Worm (Caenorhabditis elegans): ENCODE measurements around the gene str-230.

str-230 gene

DNA sequence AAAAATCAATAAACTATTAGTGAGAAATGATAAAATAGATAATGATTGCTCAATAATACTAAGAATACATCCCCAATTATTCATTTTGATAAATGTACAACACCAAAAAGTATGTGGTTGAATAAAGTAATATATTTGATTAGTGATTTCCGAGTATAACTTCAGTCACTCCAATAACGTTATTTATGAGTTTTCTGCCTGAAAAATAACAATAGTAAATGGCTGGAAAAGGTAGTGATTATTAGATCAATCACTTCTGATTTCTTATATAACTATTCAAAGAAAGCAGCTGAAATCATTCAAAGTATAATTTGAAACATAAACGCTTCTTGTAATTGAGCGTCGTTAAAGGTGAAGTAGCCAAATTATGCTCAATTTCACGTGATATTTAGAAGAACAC, at the start of gene str-230:
Gene str-230, minus strand, starts transcription at position 101 of the 400 bp plus-strand sequence.
- no peak for TF ChIP-seq hsf-1 (GFP tag; IDR thresholded peaks at IDR 0.05)
- TF ChIP-seq let-607 (tag; optimal IDR thresholded peaks at IDR 0.05): no peak
- no peak for TF ChIP-seq rcor-1 (GFP tag; IDR thresholded peaks at IDR 0.05)
- TF ChIP-seq B0019.2 (GFP tag; conservative IDR thresholded peaks at IDR 0.05): no peak
- TF ChIP-seq K11D2.4 (GFP tag; IDR thresholded peaks at IDR 0.05): no peak
- TF ChIP-seq nfya-2 (GFP tag; IDR thresholded peaks at IDR 0.05): no peak
- no peak for TF ChIP-seq B0261.1 (tag; optimal IDR thresholded peaks at IDR 0.05)
- no peak for TF ChIP-seq attf-6 (GFP tag; IDR thresholded peaks at IDR 0.05)
- TF ChIP-seq egrh-3 (GFP tag; IDR thresholded peaks at IDR 0.05): no peak
- TF ChIP-seq hmg-20 (GFP tag; IDR thresholded peaks at IDR 0.05): no peak
- TF ChIP-seq ceh-40 (GFP tag; IDR thresholded peaks at IDR 0.05): no peak
- no peak for TF ChIP-seq lsy-27 (tag; optimal IDR thresholded peaks at IDR 0.05; ENCODE audit: borderline replicate concordance, insufficient read depth)
- TF ChIP-seq nhr-80 (tag; optimal IDR thresholded peaks at IDR 0.05): no peak
- no peak for TF ChIP-seq F37B4.10 (GFP tag; IDR thresholded peaks at IDR 0.05)
- no peak for TF ChIP-seq sdz-38 (tag; optimal IDR thresholded peaks at IDR 0.05)
- no peak for TF ChIP-seq sea-2 (GFP tag; IDR thresholded peaks at IDR 0.05)

DNA sequence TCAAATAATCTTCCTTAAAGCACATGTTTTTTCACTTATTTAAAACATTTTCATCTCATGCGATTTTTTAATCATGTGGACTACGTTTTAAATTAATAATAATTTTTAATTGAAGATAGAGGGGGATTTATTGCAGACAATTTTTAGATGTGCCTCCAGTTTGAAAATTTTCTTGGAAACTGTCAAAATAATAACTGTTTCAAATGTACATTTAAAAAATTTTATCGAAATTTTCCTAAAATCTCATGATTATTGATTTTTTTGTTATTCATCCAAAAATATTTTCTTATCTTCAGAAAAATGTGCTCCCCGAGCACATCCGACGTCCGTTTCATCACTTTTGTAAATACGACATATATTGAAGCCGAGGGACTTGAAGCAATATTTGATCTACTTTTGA, 46.2 kb upstream of the str-230 start, which contains the start of gene sre-8:
Gene sre-8, plus strand, starts transcription at position 301 of the 400 bp plus-strand sequence.
- no peak for TF ChIP-seq rcor-1 (GFP tag; IDR thresholded peaks at IDR 0.05)
- TF ChIP-seq F57A8.1 (GFP tag; optimal IDR thresholded peaks at IDR 0.05): no peak
- no peak for TF ChIP-seq F22D6.2 (tag; optimal IDR thresholded peaks at IDR 0.05)
- no peak for TF ChIP-seq F33H1.4 (GFP tag; IDR thresholded peaks at IDR 0.05)
- no peak for TF ChIP-seq Y95B8A.8 (GFP tag; IDR thresholded peaks at IDR 0.05)
- TF ChIP-seq K12H6.12 (tag; optimal IDR thresholded peaks at IDR 0.05): no peak
- no peak for TF ChIP-seq zim-3 (tag; optimal IDR thresholded peaks at IDR 0.05)
- no peak for TF ChIP-seq lir-1 (GFP tag; conservative IDR thresholded peaks at IDR 0.05)
- TF ChIP-seq sdz-38 (tag; optimal IDR thresholded peaks at IDR 0.05): no peak
- no peak for TF ChIP-seq ama-1 (optimal IDR thresholded peaks at IDR 0.05)
- no peak for TF ChIP-seq ama-1 (GFP tag; optimal IDR thresholded peaks at IDR 0.05)
- TF ChIP-seq lin-26 (GFP tag; IDR thresholded peaks at IDR 0.05): no peak
- no peak for TF ChIP-seq ceh-79 (tag; optimal IDR thresholded peaks at IDR 0.05)

ce11 chrV:14254221-14254620, 43.6 kb upstream of the str-230 start, which contains the start of gene K02E11.7:
Gene K02E11.7 (minus strand): TSS chrV:14254321.
- TF ChIP-seq rpc-1 (optimal IDR thresholded peaks at IDR 0.05) (no peak), rpc-1 (tag; optimal IDR thresholded peaks at IDR 0.05) (no peak), unc-130 (GFP tag; optimal IDR thresholded peaks at IDR 0.05) (no peak), dpl-1 (GFP tag; optimal IDR thresholded peaks at IDR 0.05) (no peak), dpff-1 (tag; optimal IDR thresholded peaks at IDR 0.05) (no peak)

- no peak for TF ChIP-seq akir-1 (GFP tag; optimal IDR thresholded peaks at IDR 0.05)
- TF ChIP-seq ceh-79 (tag; optimal IDR thresholded peaks at IDR 0.05): no peak
- no peak for TF ChIP-seq ceh-27 (GFP tag; optimal IDR thresholded peaks at IDR 0.05)
- TF ChIP-seq ZK185.1 (tag; optimal IDR thresholded peaks at IDR 0.05; ENCODE audit: poor library complexity, severe bottlenecking): no peak
- TF ChIP-seq ztf-28 (GFP tag; IDR thresholded peaks at IDR 0.05): no peak
- TF ChIP-seq B0261.1 (tag; optimal IDR thresholded peaks at IDR 0.05): no peak
- TF ChIP-seq pha-4 (tag; optimal IDR thresholded peaks at IDR 0.05): no peak
- no peak for TF ChIP-seq lag-1 (GFP tag; IDR thresholded peaks at IDR 0.05)
- no peak for TF ChIP-seq B0336.3 (GFP tag; IDR thresholded peaks at IDR 0.05)
- TF ChIP-seq zfh-2 (GFP tag; conservative IDR thresholded peaks at IDR 0.05): no peak
- no peak for TF ChIP-seq egl-44 (GFP tag; IDR thresholded peaks at IDR 0.05)
- no peak for TF ChIP-seq F57C9.4 (tag; optimal IDR thresholded peaks at IDR 0.05)
- no peak for TF ChIP-seq F33H1.4 (GFP tag; IDR thresholded peaks at IDR 0.05)
- TF ChIP-seq F39B2.1 (GFP tag; IDR thresholded peaks at IDR 0.05): no peak
- no peak for TF ChIP-seq rcor-1 (GFP tag; IDR thresholded peaks at IDR 0.05)
- TF ChIP-seq K12H6.12 (tag; optimal IDR thresholded peaks at IDR 0.05): no peak
- TF ChIP-seq atf-7 (tag; optimal IDR thresholded peaks at IDR 0.05): no peak
- no peak for TF ChIP-seq lin-54 (GFP tag; optimal IDR thresholded peaks at IDR 0.05)
These were observed 41.4 kb upstream of the str-230 start, which contains the start of gene K02E11.5 for ce11 chrV:14252025-14252424. Gene K02E11.5 (plus strand): TSS chrV:14252325.
